Fruit fly (Drosophila melanogaster): Measurements from ENCODE around the gene Orc2.

Gene Orc2

DNA sequence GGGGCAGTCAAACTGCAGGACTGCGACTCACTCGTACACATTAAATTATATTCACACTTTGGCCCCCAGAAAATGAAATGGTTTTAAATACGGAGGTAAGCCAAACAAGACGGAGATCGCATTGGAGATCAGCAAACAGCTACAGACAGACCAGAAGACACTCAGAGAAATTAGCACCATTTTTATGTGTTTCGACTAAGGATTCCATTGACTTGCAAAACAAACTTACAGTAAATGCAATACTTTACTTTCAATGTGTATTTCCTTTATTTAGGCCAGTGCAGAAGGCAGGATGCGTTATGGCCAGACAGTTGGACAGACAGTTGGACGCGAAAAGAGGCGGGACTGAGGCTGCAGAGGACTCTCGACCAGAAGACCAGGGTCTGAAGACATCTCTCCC is 9.5 kb upstream of the Orc2 start (continued):
- TF ChIP-seq CG1621 (tag; optimal IDR thresholded peaks at IDR 0.05) (peak; percentile 24), Eip93F (GFP tag; optimal IDR thresholded peaks at IDR 0.05) (no peak), net (GFP tag; optimal IDR thresholded peaks at IDR 0.05) (no peak), Sox15 (GFP tag; optimal IDR thresholded peaks at IDR 0.05) (no peak), fd59A (GFP tag; optimal IDR thresholded peaks at IDR 0.05) (no peak), salr (GFP tag; optimal IDR thresholded peaks at IDR 0.05) (no peak), dsx (GFP tag; optimal IDR thresholded peaks at IDR 0.05; ENCODE audit: poor library complexity, severe bottlenecking) (no peak), CG8119 (GFP tag; IDR thresholded peaks at IDR 0.05) (no peak), ss (GFP tag; optimal IDR thresholded peaks at IDR 0.05) (no peak), fd85E (GFP tag; optimal IDR thresholded peaks at IDR 0.05) (no peak), Blimp-1 (GFP tag; optimal IDR thresholded peaks at IDR 0.05) (no peak)

DNA sequence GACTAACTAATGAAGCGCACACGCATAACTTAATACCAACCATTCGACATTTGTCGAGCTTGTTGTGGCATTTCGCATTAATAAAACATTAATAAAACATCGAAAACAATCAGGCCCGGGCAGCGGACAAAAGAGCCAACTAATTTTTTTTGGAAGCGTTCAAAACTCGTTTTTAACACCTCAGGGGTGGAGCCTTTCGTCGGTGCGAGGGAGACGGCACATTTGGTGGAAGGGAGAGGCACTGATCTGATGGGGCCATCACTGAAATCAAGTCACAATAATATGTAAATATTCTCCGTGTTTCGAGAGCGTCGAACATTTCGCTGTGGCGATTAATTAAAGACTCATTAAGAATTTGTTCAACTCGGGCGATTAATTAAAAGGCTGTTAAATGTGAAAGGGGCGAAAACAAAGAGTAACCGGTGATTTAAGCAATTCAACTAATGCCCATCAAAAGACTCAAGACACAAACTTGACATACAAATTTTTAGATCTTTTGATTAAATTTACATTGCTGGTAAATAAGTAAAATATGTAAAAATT is 7.8 kb upstream of the Orc2 start:
- TF ChIP-seq CG10631 (GFP tag; optimal IDR thresholded peaks at IDR 0.05) (no peak), CG11294 (GFP tag; IDR thresholded peaks at IDR 0.05) (no peak), Lpt (GFP tag; optimal IDR thresholded peaks at IDR 0.05) (no peak), Sox14 (GFP tag; optimal IDR thresholded peaks at IDR 0.05) (no peak), CG3032 (tag; optimal IDR thresholded peaks at IDR 0.05) (no peak), CG16779 (tag; optimal IDR thresholded peaks at IDR 0.05) (no peak), CG11762 (GFP tag; optimal IDR thresholded peaks at IDR 0.05; ENCODE audit: insufficient read depth) (no peak)

DNA sequence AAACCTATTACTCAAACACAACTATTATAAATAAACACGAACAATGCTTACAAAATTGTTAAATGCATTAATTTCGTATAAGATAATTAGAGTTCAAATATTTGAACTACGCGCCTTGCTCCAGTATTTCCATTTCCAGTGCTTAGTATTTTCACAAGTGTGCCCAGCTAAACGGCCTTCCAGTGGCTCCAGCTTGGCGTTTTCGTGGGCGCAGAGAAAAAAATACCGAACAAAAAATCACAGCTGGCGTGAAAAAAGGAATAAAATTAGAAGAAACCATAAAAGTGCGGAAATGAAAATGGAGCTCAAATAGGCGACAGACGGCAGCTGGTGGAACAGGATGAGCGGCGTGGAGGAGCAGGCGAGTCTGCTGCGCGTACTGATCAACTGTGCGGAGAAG is 6.1 kb upstream of the Orc2 start, which contains the start of gene Ipp:
Ipp (plus strand) TSS at position 208 of the 400 bp plus-strand sequence.
- 0 out of 3 replicates have a peak, but pooled peaks have one; percentile 10 for TF ChIP-seq eg (GFP tag; IDR thresholded peaks at IDR 0.05)
- TF ChIP-seq CG10669 (GFP tag; optimal IDR thresholded peaks at IDR 0.05): no peak
- TF ChIP-seq Ets21C (GFP tag; optimal IDR thresholded peaks at IDR 0.05): no peak

DNA sequence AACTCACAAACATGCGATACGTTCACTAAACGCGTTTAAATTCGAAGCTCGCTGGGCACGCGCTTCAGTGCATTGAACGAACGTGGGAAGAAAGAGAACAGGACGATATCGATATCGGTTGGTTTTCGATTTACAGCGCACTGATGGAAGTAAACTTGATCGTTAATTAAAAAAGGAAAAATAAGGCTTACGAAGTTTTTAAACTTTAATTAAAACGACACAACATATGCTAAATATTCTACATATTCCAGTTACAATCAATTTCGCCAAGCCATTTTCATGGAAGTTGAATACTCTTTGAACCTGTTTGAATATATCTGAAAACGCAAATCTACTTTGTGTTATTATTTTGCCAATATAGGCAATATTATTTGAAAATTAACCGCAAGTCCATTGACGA is 611 bp upstream of the Orc2 start, which contains the start of gene Kots:
Kots (minus strand) TSS at position 101 of the 400 bp plus-strand sequence.
- TF ChIP-seq svp (GFP tag) (no peak), net (GFP tag; optimal IDR thresholded peaks at IDR 0.05) (no peak), Sox15 (GFP tag; optimal IDR thresholded peaks at IDR 0.05) (no peak), Gug (GFP tag; IDR thresholded peaks at IDR 0.05) (no peak), CG15336 (GFP tag; IDR thresholded peaks at IDR 0.05) (no peak), lz (GFP tag; optimal IDR thresholded peaks at IDR 0.05) (no peak), CG8319 (GFP tag; optimal IDR thresholded peaks at IDR 0.05) (no peak), CG32006 (GFP tag; optimal IDR thresholded peaks at IDR 0.05) (no peak), eg (GFP tag; IDR thresholded peaks at IDR 0.05) (no peak), CG11902 (GFP tag; optimal IDR thresholded peaks at IDR 0.05) (no peak), CG34406 (GFP tag; optimal IDR thresholded peaks at IDR 0.05) (no peak), Blimp-1 (GFP tag; optimal IDR thresholded peaks at IDR 0.05) (no peak), CG11762 (GFP tag; optimal IDR thresholded peaks at IDR 0.05; ENCODE audit: insufficient read depth) (no peak), CG6792 (GFP tag; optimal IDR thresholded peaks at IDR 0.05) (no peak), Eip78C (GFP tag) (no peak), CG6854 (GFP tag; optimal IDR thresholded peaks at IDR 0.05) (no peak), CG3919 (GFP tag; optimal IDR thresholded peaks at IDR 0.05) (no peak), CG6163 (GFP tag; IDR thresholded peaks at IDR 0.05) (no peak), CG9139 (GFP tag; optimal IDR thresholded peaks at IDR 0.05) (no peak), CG10631 (GFP tag; optimal IDR thresholded peaks at IDR 0.05) (no peak)

All from whole organism, prepupa.